Worm (Caenorhabditis elegans) whole organism, L1 larva: Measurements from ENCODE around the gene pals-30.

Source experiments
- egl-27 ChIP-seq, 2 experiments: fragments of 150-350 bp in 1 of 2; sonication (generic microtip); optimal IDR thresholded peaks; 3 replicates each; lab custom pipeline; 2017 to 2018; ENCODE audit warnings: missing biosample characterization in 2 of 2, missing genetic modification characterization in 2 of 2, missing genetic modification reagents in 2 of 2
- pax-3 ChIP-seq: fragments of 200-800 bp; sonication (Bioruptor generic); optimal IDR thresholded peaks from 2 replicates; lab custom pipeline; 2018; ENCODE audit warnings: mild to moderate bottlenecking, missing genetic modification characterization, moderate library complexity, missing compliant biosample characterization

ce11 chrIV:14594249-14594648 is 42.5 kb upstream of the pals-30 start:
- TF ChIP-seq egl-27 (tag; optimal IDR thresholded peaks at IDR 0.05; lab: Kevin White, UChicago) (peak; percentile 83 to 87), pax-3 (tag; lab: Kevin White, UChicago) (peak; percentile 55)
